Fruit fly (Drosophila melanogaster) Kc167 (cell line): ENCODE measurements around the gene CG6023.

Experiments used
- Myc ChIP-seq: fragments of >200 bp; optimal IDR thresholded peaks from 2 replicates; lab custom pipeline; 2017; ENCODE audit warnings: missing external identifiers
- insv ChIP-seq: fragments of >200 bp; optimal IDR thresholded peaks from 3 replicates; lab custom pipeline; 2018; ENCODE audit warnings: missing external identifiers

dm6 chrX:18368644-18368998 lies 47.6 kb upstream of the CG6023 start:
- TF ChIP-seq Myc (lab: Kevin White, UChicago) (no peak), insv (no peak)
